Fruit fly (Drosophila melanogaster): ENCODE results near the gene SIFaR.

Gene SIFaR

dm6 chr3R:21330542-21330941 is 36.7 kb upstream of the SIFaR start:
- peak; percentile 66 for TF ChIP-seq CG15336 (GFP tag; IDR thresholded peaks at IDR 0.05)
- no peak for TF ChIP-seq Eip93F (GFP tag; optimal IDR thresholded peaks at IDR 0.05)
- no peak for TF ChIP-seq Blimp-1 (GFP tag; optimal IDR thresholded peaks at IDR 0.05)
- TF ChIP-seq Eip78C (GFP tag), result peak; percentile 81
- peak; percentile 33 for TF ChIP-seq acj6 (GFP tag; optimal IDR thresholded peaks at IDR 0.05)
- peak; percentile 66 for TF ChIP-seq CG3032 (tag; optimal IDR thresholded peaks at IDR 0.05)
- TF ChIP-seq Hr38 (GFP tag; optimal IDR thresholded peaks at IDR 0.05), result no peak
- peak; percentile 47 for TF ChIP-seq CG6792 (GFP tag; optimal IDR thresholded peaks at IDR 0.05)
- no peak for TF ChIP-seq dac (GFP tag; optimal IDR thresholded peaks at IDR 0.05)
- peak; percentile 22 to 59 for TF ChIP-seq ss (GFP tag; optimal IDR thresholded peaks at IDR 0.05)
- no peak for TF ChIP-seq pdm3 (GFP tag; optimal IDR thresholded peaks at IDR 0.05)
- TF ChIP-seq Sox15 (GFP tag; optimal IDR thresholded peaks at IDR 0.05), result no peak
- TF ChIP-seq CG6163 (GFP tag; IDR thresholded peaks at IDR 0.05), result peak; percentile 75
- TF ChIP-seq cyc (GFP tag; optimal IDR thresholded peaks at IDR 0.05), result peak; percentile 54
- TF ChIP-seq Lpt (GFP tag; optimal IDR thresholded peaks at IDR 0.05), result no peak
- TF ChIP-seq CG10669 (GFP tag; optimal IDR thresholded peaks at IDR 0.05), result peak; percentile 52
- TF ChIP-seq OdsH (GFP tag; optimal IDR thresholded peaks at IDR 0.05), result peak; percentile 38
- peak; percentile 52 for TF ChIP-seq fd59A (GFP tag; optimal IDR thresholded peaks at IDR 0.05)
- TF ChIP-seq salr (GFP tag; optimal IDR thresholded peaks at IDR 0.05), result peak in 1 of 2 experiments; percentile 23
- TF ChIP-seq CG8632 (GFP tag; optimal IDR thresholded peaks at IDR 0.05), result peak; percentile 36
- peak; percentile 41 for TF ChIP-seq lz (GFP tag; optimal IDR thresholded peaks at IDR 0.05)
- TF ChIP-seq CG1621 (tag; optimal IDR thresholded peaks at IDR 0.05), result peak; percentile 65
- TF ChIP-seq CG3919 (GFP tag; optimal IDR thresholded peaks at IDR 0.05), result no peak
- TF ChIP-seq CG11294 (GFP tag; IDR thresholded peaks at IDR 0.05), result no peak
- TF ChIP-seq CG6854 (GFP tag; optimal IDR thresholded peaks at IDR 0.05), result no peak
- TF ChIP-seq topi (GFP tag; optimal IDR thresholded peaks at IDR 0.05), result peak; percentile 25
- peak; percentile 55; the same call in 1 of the 3 replicates for TF ChIP-seq eg (GFP tag; IDR thresholded peaks at IDR 0.05)
- TF ChIP-seq Ets96B (tag; optimal IDR thresholded peaks at IDR 0.05), result peak; percentile 59
- TF ChIP-seq CG7368 (GFP tag; optimal IDR thresholded peaks at IDR 0.05), result no peak
- TF ChIP-seq CG31627 (GFP tag; optimal IDR thresholded peaks at IDR 0.05), result peak; percentile 56
- TF ChIP-seq spab (GFP tag; optimal IDR thresholded peaks at IDR 0.05), result peak; percentile 41
- TF ChIP-seq Sox102F (GFP tag; optimal IDR thresholded peaks at IDR 0.05), result peak; percentile 64
- TF ChIP-seq Met (GFP tag; optimal IDR thresholded peaks at IDR 0.05), result peak; percentile 55
- no peak for TF ChIP-seq svp (GFP tag)
- no peak for TF ChIP-seq Gug (GFP tag; IDR thresholded peaks at IDR 0.05)
- no peak for TF ChIP-seq fkh (GFP tag; optimal IDR thresholded peaks at IDR 0.05)
- TF ChIP-seq CG6276 (GFP tag; optimal IDR thresholded peaks at IDR 0.05), result no peak
- TF ChIP-seq Sox14 (GFP tag; optimal IDR thresholded peaks at IDR 0.05), result peak; percentile 45
- peak; percentile 35 for TF ChIP-seq CG6808 (GFP tag; optimal IDR thresholded peaks at IDR 0.05)
- TF ChIP-seq CG11762 (GFP tag; optimal IDR thresholded peaks at IDR 0.05; ENCODE audit: insufficient read depth), result peak; percentile 9
- TF ChIP-seq achi (GFP tag; optimal IDR thresholded peaks at IDR 0.05), result peak; percentile 61
- peak; percentile 26 for TF ChIP-seq vri (GFP tag; optimal IDR thresholded peaks at IDR 0.05)
- TF ChIP-seq CG32006 (GFP tag; optimal IDR thresholded peaks at IDR 0.05), result peak; percentile 46
- TF ChIP-seq CG11902 (GFP tag; optimal IDR thresholded peaks at IDR 0.05), result no peak
- peak; percentile 5 for TF ChIP-seq CG4318 (GFP tag; optimal IDR thresholded peaks at IDR 0.05)
- peak; percentile 46 for TF ChIP-seq Smox (GFP tag; optimal IDR thresholded peaks at IDR 0.05)
- peak; percentile 21 for TF ChIP-seq Ets21C (GFP tag; optimal IDR thresholded peaks at IDR 0.05)
- TF ChIP-seq fd85E (GFP tag; optimal IDR thresholded peaks at IDR 0.05), result no peak
- peak; percentile 32 for TF ChIP-seq Eip75B (GFP tag; optimal IDR thresholded peaks at IDR 0.05)
- peak; percentile 62 for TF ChIP-seq Hr39 (GFP tag; optimal IDR thresholded peaks at IDR 0.05)
- peak; percentile 63 for TF ChIP-seq dsx (GFP tag; optimal IDR thresholded peaks at IDR 0.05; ENCODE audit: poor library complexity, severe bottlenecking)
- TF ChIP-seq CG8319 (GFP tag; optimal IDR thresholded peaks at IDR 0.05), result no peak

All from whole organism, prepupa.